Worm (Caenorhabditis elegans) whole organism, L1 larva: ENCODE measurements around the gene M106.3.

Experiments
- blmp-1 ChIP-seq: fragments of 150-350 bp; optimal IDR thresholded peaks from 2 replicates; lab custom pipeline; 2014; ENCODE audit warnings: missing biosample characterization, missing genetic modification characterization
- egl-27 ChIP-seq, 2 experiments: fragments of 150-350 bp in 1 of 2; sonication (generic microtip); optimal IDR thresholded peaks; 3 replicates each; lab custom pipeline; 2017 to 2018; ENCODE audit warnings: missing biosample characterization in 2 of 2, missing genetic modification characterization in 2 of 2, missing genetic modification reagents in 2 of 2
- lin-15B ChIP-seq: fragments of 150-350 bp; sonication (generic microtip); optimal IDR thresholded peaks from 3 replicates; lab custom pipeline; 2014; ENCODE audit warnings: missing biosample characterization, missing genetic modification characterization
- nhr-11 ChIP-seq: fragments of 150-350 bp; optimal IDR thresholded peaks from 2 replicates; lab custom pipeline; 2014; ENCODE audit warnings: missing biosample characterization, missing genetic modification characterization
- sptf-1 ChIP-seq: fragments of 150-350 bp; optimal IDR thresholded peaks from 2 replicates; lab custom pipeline; 2014; ENCODE audit warnings: missing biosample characterization, missing genetic modification characterization
- unc-62 ChIP-seq: fragments of 150-350 bp; optimal IDR thresholded peaks from 2 replicates; lab custom pipeline; 2014; ENCODE audit warnings: missing biosample characterization, missing genetic modification reagents, missing genetic modification characterization

DNA sequence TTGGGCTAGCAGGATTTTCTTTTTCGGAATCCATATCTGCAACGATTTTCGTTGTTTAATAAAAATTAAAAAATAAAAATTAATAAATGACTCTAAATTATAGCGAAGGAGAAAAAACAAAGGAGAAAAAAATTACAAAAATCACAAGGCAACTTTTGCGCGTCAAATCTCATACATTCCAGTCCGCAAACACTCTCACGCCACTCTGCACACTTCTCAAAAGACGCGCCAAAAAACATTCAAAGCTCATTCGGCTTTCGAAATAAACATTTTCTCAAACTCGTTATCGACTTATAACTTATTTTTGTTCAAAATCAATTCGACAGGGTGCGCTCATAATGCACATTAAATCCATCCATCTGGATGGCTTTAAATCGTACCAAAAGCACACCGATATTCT lies 36.7 kb downstream of the M106.3 start, which contains the start of the genes R06F6.12 and mix-1:
- TF ChIP-seq unc-62 (GFP tag; lab: Kevin White, UChicago), result no peak
- no peak for TF ChIP-seq nhr-11 (tag; lab: Kevin White, UChicago)
- peak; percentile 47 for TF ChIP-seq lin-15B (tag; lab: Kevin White, UChicago)
- peak; percentile 53 for TF ChIP-seq blmp-1
- TF ChIP-seq egl-27 (tag; optimal IDR thresholded peaks at IDR 0.05; lab: Kevin White, UChicago), result no peak
- no peak for TF ChIP-seq sptf-1 (tag; lab: Kevin White, UChicago)
